3 fruit fly cellular contexts compared by ENCODE assay signal in genomic region chrX:2919742-2920141, dm6.
A peak's percentile ranks its signal among the peaks of the same experiment; 100 is the strongest.
TF ChIP-seq lines count a peak whose summit lies in the region.

Gene CG3588, plus strand, starts transcription at chrX:2919770.

- TF ChIP-seq CTCF in whole organism, embryonic (GFP tag; optimal IDR thresholded peaks at IDR 0.05; lab: Kevin White, UChicago), result no peak

TF ChIP-seq in whole organism, embryonic, 481 proteins besides CTCF, POLR2A, EP300 and RAD21 (continues in another document):
- TF ChIP-seq pan (optimal IDR thresholded peaks at IDR 0.05; lab: Kevin White, UChicago) (no peak), pan (GFP tag; optimal IDR thresholded peaks at IDR 0.05 in 1 of 2, IDR thresholded peaks at IDR 0.05 in 1 of 2) (peak in 1 of 2 experiments; percentile 80), lilli (GFP tag; optimal IDR thresholded peaks at IDR 0.05; lab: Kevin White, UChicago) (peak; percentile 84), vfl (GFP tag; optimal IDR thresholded peaks at IDR 0.05; lab: Kevin White, UChicago) (peak; percentile 66), Hmr (GFP tag; optimal IDR thresholded peaks at IDR 0.05; lab: Kevin White, UChicago) (peak; percentile 71), TFAM (GFP tag; optimal IDR thresholded peaks at IDR 0.05; lab: Kevin White, UChicago) (no peak), HmgD (GFP tag; optimal IDR thresholded peaks at IDR 0.05; lab: Kevin White, UChicago) (no peak), sima (GFP tag; optimal IDR thresholded peaks at IDR 0.05; lab: Kevin White, UChicago) (no peak), CG13287 (GFP tag; IDR thresholded peaks at IDR 0.05; lab: Robert Waterston, UW; ENCODE audit: partially characterized antibody) (no peak), H2.0 (GFP tag; IDR thresholded peaks at IDR 0.05; lab: Robert Waterston, UW) (peak; percentile 81), Deaf1 (tag; optimal IDR thresholded peaks at IDR 0.05; lab: Kevin White, UChicago) (peak; percentile 25), ab (GFP tag; optimal IDR thresholded peaks at IDR 0.05; lab: Kevin White, UChicago) (no peak), sqz (GFP tag; optimal IDR thresholded peaks at IDR 0.05; lab: Kevin White, UChicago) (peak; percentile 70), chn (GFP tag; optimal IDR thresholded peaks at IDR 0.05; lab: Kevin White, UChicago) (peak; percentile 36), grau (tag; optimal IDR thresholded peaks at IDR 0.05; lab: Kevin White, UChicago) (peak; percentile 71), ttk (GFP tag; IDR thresholded peaks at IDR 0.05; lab: Robert Waterston, UW) (peak; percentile 50), gt (GFP tag; IDR thresholded peaks at IDR 0.05; lab: Robert Waterston, UW) (no peak), ken (GFP tag; IDR thresholded peaks at IDR 0.05; lab: Robert Waterston, UW) (peak; percentile 68; the same call in 2 of the 3 replicates), Lhr (GFP tag; optimal IDR thresholded peaks at IDR 0.05; lab: Kevin White, UChicago) (no peak), pb (GFP tag; optimal IDR thresholded peaks at IDR 0.05; lab: Kevin White, UChicago) (peak; percentile 62), Scr (GFP tag; IDR thresholded peaks at IDR 0.05; lab: Robert Waterston, UW; ENCODE audit: partially characterized antibody) (no peak), CG16863 (GFP tag; optimal IDR thresholded peaks at IDR 0.05; lab: Kevin White, UChicago) (peak; percentile 66), Hr51 (GFP tag; optimal IDR thresholded peaks at IDR 0.05; lab: Kevin White, UChicago) (peak; percentile 40 to 64), Hr39 (optimal IDR thresholded peaks at IDR 0.05; lab: Kevin White, UChicago) (no peak), MBD-R2 (GFP tag; IDR thresholded peaks at IDR 0.05; lab: Robert Waterston, UW) (peak; percentile 57), CG11093 (GFP tag; IDR thresholded peaks at IDR 0.05; lab: Robert Waterston, UW) (peak; percentile 36; the same call in 1 of the 3 replicates), sd (tag; optimal IDR thresholded peaks at IDR 0.05; lab: Kevin White, UChicago) (peak; percentile 45), ase (GFP tag; IDR thresholded peaks at IDR 0.05; lab: Robert Waterston, UW) (peak; percentile 62; the same call in 2 of the 3 replicates), CG4360 (GFP tag; IDR thresholded peaks at IDR 0.05; lab: Robert Waterston, UW) (no peak), CG10462 (GFP tag; optimal IDR thresholded peaks at IDR 0.05; lab: Kevin White, UChicago) (peak; percentile 23)

TF ChIP-seq in whole organism, prepupa, 60 proteins besides CTCF, POLR2A, EP300 and RAD21:
- TF ChIP-seq Hr39 (GFP tag; optimal IDR thresholded peaks at IDR 0.05; lab: Kevin White, UChicago) (peak; percentile 40), vri (GFP tag; optimal IDR thresholded peaks at IDR 0.05; lab: Kevin White, UChicago) (peak; percentile 4), salr (GFP tag; optimal IDR thresholded peaks at IDR 0.05; lab: Kevin White, UChicago) (no peak), CG11902 (GFP tag; optimal IDR thresholded peaks at IDR 0.05; lab: Kevin White, UChicago) (peak; percentile 3), CG31627 (GFP tag; optimal IDR thresholded peaks at IDR 0.05; lab: Kevin White, UChicago) (peak; percentile 36), Eip78C (GFP tag; lab: Kevin White, UChicago) (peak; percentile 57), topi (GFP tag; optimal IDR thresholded peaks at IDR 0.05; lab: Kevin White, UChicago) (peak; percentile 40), CG10669 (GFP tag; optimal IDR thresholded peaks at IDR 0.05; lab: Kevin White, UChicago) (no peak), svp (GFP tag; lab: Kevin White, UChicago) (peak; percentile 53), lz (GFP tag; optimal IDR thresholded peaks at IDR 0.05; lab: Kevin White, UChicago) (peak; percentile 26), cyc (GFP tag; optimal IDR thresholded peaks at IDR 0.05; lab: Kevin White, UChicago) (peak; percentile 25), Ets21C (GFP tag; optimal IDR thresholded peaks at IDR 0.05; lab: Kevin White, UChicago) (peak; percentile 22), eg (GFP tag; IDR thresholded peaks at IDR 0.05; lab: Robert Waterston, UW) (0 out of 3 replicates have a peak, but pooled peaks have one; percentile 26), CG8319 (GFP tag; optimal IDR thresholded peaks at IDR 0.05; lab: Kevin White, UChicago) (no peak), Met (GFP tag; optimal IDR thresholded peaks at IDR 0.05; lab: Kevin White, UChicago) (peak; percentile 3), CG11762 (GFP tag; optimal IDR thresholded peaks at IDR 0.05; lab: Kevin White, UChicago; ENCODE audit: insufficient read depth) (no peak), CG34406 (GFP tag; optimal IDR thresholded peaks at IDR 0.05; lab: Kevin White, UChicago) (no peak)
TF ChIP-seq in whole organism, prepupa: peak in this region for 12.

TF ChIP-seq in whole organism, wandering third instar larva, 38 proteins besides CTCF, POLR2A, EP300 and RAD21:
- no peak for TF ChIP-seq jim (GFP tag; optimal IDR thresholded peaks at IDR 0.05; lab: Kevin White, UChicago)
- TF ChIP-seq N (GFP tag; optimal IDR thresholded peaks at IDR 0.05; lab: Kevin White, UChicago), result no peak
- TF ChIP-seq woc (GFP tag; optimal IDR thresholded peaks at IDR 0.05; lab: Kevin White, UChicago), result peak; percentile 19
- peak; percentile 6 for TF ChIP-seq sv (GFP tag; optimal IDR thresholded peaks at IDR 0.05; lab: Kevin White, UChicago)
- TF ChIP-seq Rel (GFP tag; optimal IDR thresholded peaks at IDR 0.05; lab: Kevin White, UChicago), result no peak
- TF ChIP-seq Rel (tag; optimal IDR thresholded peaks at IDR 0.05; lab: Kevin White, UChicago), result no peak
- peak; percentile 63 for TF ChIP-seq HLH106 (tag; optimal IDR thresholded peaks at IDR 0.05; lab: Kevin White, UChicago)
- peak; percentile 49 for TF ChIP-seq Sp1 (GFP tag; optimal IDR thresholded peaks at IDR 0.05; lab: Kevin White, UChicago)
- TF ChIP-seq rgr (GFP tag; optimal IDR thresholded peaks at IDR 0.05; lab: Kevin White, UChicago), result peak; percentile 63
- peak; percentile 24 for TF ChIP-seq psq (GFP tag; optimal IDR thresholded peaks at IDR 0.05; lab: Kevin White, UChicago)
- TF ChIP-seq tai (GFP tag; optimal IDR thresholded peaks at IDR 0.05; lab: Kevin White, UChicago), result peak; percentile 9
- no peak for TF ChIP-seq Abd-B (GFP tag; optimal IDR thresholded peaks at IDR 0.05; lab: Kevin White, UChicago)
- peak; percentile 57 for TF ChIP-seq ey (GFP tag; optimal IDR thresholded peaks at IDR 0.05; lab: Kevin White, UChicago)
- peak; percentile 63 for TF ChIP-seq Hnf4 (GFP tag; optimal IDR thresholded peaks at IDR 0.05; lab: Kevin White, UChicago)
- no peak for TF ChIP-seq GATAd (GFP tag; optimal IDR thresholded peaks at IDR 0.05; lab: Kevin White, UChicago)
- no peak for TF ChIP-seq fru (GFP tag; optimal IDR thresholded peaks at IDR 0.05; lab: Kevin White, UChicago)
- TF ChIP-seq h (GFP tag; optimal IDR thresholded peaks at IDR 0.05; lab: Kevin White, UChicago), result peak; percentile 65
- TF ChIP-seq OdsH (GFP tag; optimal IDR thresholded peaks at IDR 0.05; lab: Kevin White, UChicago), result peak; percentile 54
- peak; percentile 60 for TF ChIP-seq br (GFP tag; optimal IDR thresholded peaks at IDR 0.05; lab: Kevin White, UChicago)
- TF ChIP-seq CG9705 (GFP tag; optimal IDR thresholded peaks at IDR 0.05; lab: Kevin White, UChicago), result no peak
- no peak for TF ChIP-seq dmrt93B (GFP tag; optimal IDR thresholded peaks at IDR 0.05; lab: Kevin White, UChicago)

Comparison
In these comparisons a context has a peak if more than half of its experiments do, and no peak if none do; other contexts are left out.
1. Of the 7 proteins assayed by ChIP-seq in both whole organism, embryonic and whole organism, prepupa: peak only in whole organism, embryonic: Blimp-1, CG16779, CG6854, Gug and Sox102F; only in whole organism, prepupa: Hr39; in both: none; in neither: 1.